Fruit fly (Drosophila melanogaster) whole organism, embryonic: ENCODE measurements around the gene CG10621.

Source experiments
- ATbp ChIP-seq: fragments of 200-800 bp; sonication (Bioruptor generic); optimal IDR thresholded peaks from 2 replicates; lab custom pipeline; 2017; ENCODE audit warnings: missing biosample characterization, mild to moderate bottlenecking, missing genetic modification characterization, missing genetic modification reagents
- Adf1 ChIP-seq: fragments of 200-800 bp; sonication (Bioruptor generic); IDR thresholded peaks from 2 replicates; pipeline ENCODE4 v1.3.6; 2022; ENCODE audit warnings: missing biosample characterization, missing genetic modification characterization
- Atf-2 ChIP-seq: fragments of 200-800 bp; sonication (Bioruptor generic); optimal IDR thresholded peaks from 2 replicates; lab custom pipeline; 2016; ENCODE audit warnings: missing biosample characterization, missing genetic modification characterization
- CG10543 ChIP-seq: fragments of 200-800 bp; sonication (Bioruptor generic); optimal IDR thresholded peaks from 3 replicates; lab custom pipeline; 2017; ENCODE audit warnings: missing biosample characterization, mild to moderate bottlenecking, missing genetic modification characterization, moderate library complexity
- CG11456 ChIP-seq: fragments of 200-800 bp; sonication (Bioruptor generic); IDR thresholded peaks from 3 replicates; pipeline ENCODE4 v1.3.6; 2022; ENCODE audit warnings: missing biosample characterization, missing genetic modification characterization
- CG11696 ChIP-seq: fragments of 200-800 bp; sonication (Bioruptor generic); IDR thresholded peaks from 2 replicates; pipeline ENCODE4 v1.3.6; 2022; ENCODE audit warnings: missing biosample characterization, missing genetic modification characterization
- CG13624 ChIP-seq: fragments of 200-800 bp; sonication (Bioruptor generic); optimal IDR thresholded peaks from 2 replicates; lab custom pipeline; 2016; ENCODE audit warnings: missing biosample characterization, missing genetic modification characterization
- CG13775 ChIP-seq: fragments of 200-800 bp; sonication (Bioruptor generic); optimal IDR thresholded peaks from 3 replicates; lab custom pipeline; 2017; ENCODE audit warnings: missing biosample characterization, mild to moderate bottlenecking, missing genetic modification characterization
- CG14710 ChIP-seq: fragments of 200-800 bp; sonication (Bioruptor generic); optimal IDR thresholded peaks from 3 replicates; lab custom pipeline; 2019; ENCODE audit warnings: missing biosample characterization, mild to moderate bottlenecking, missing genetic modification characterization, moderate library complexity
- CG14860 ChIP-seq: fragments of 200-800 bp; sonication (Bioruptor generic); IDR thresholded peaks from 3 replicates; pipeline ENCODE4 v1.3.6; 2022; ENCODE audit warnings: missing biosample characterization, missing genetic modification characterization; ENCODE audit not compliant: partially characterized antibody
- CG15011 ChIP-seq: fragments of 200-800 bp; sonication (Bioruptor generic); optimal IDR thresholded peaks from 3 replicates; lab custom pipeline; 2018; ENCODE audit warnings: missing biosample characterization, mild to moderate bottlenecking, missing genetic modification characterization
- CG16863 ChIP-seq: fragments of 200-800 bp; sonication (Bioruptor generic); optimal IDR thresholded peaks from 3 replicates; lab custom pipeline; 2016; ENCODE audit warnings: missing biosample characterization, missing genetic modification characterization
- CG17361 ChIP-seq: fragments of 200-800 bp; sonication (Bioruptor generic); IDR thresholded peaks from 3 replicates; pipeline ENCODE4 v1.3.6; 2022; ENCODE audit warnings: missing biosample characterization, missing genetic modification characterization
- CG17912 ChIP-seq: fragments of 200-800 bp; sonication (Bioruptor generic); optimal IDR thresholded peaks from 2 replicates; lab custom pipeline; 2018; ENCODE audit warnings: missing biosample characterization, mild to moderate bottlenecking, missing genetic modification characterization
- CG18011 ChIP-seq: fragments of 200-800 bp; sonication (Bioruptor generic); optimal IDR thresholded peaks from 2 replicates; lab custom pipeline; 2017; ENCODE audit warnings: missing biosample characterization, missing genetic modification characterization, mild to moderate bottlenecking, moderate library complexity, missing genotype
- CG18476 ChIP-seq: fragments of 200-800 bp; sonication (Bioruptor generic); optimal IDR thresholded peaks from 2 replicates; lab custom pipeline; 2016; ENCODE audit warnings: missing biosample characterization, mild to moderate bottlenecking, missing genetic modification characterization
- CG2202 ChIP-seq: fragments of 200-800 bp; sonication (Bioruptor generic); optimal IDR thresholded peaks from 2 replicates; lab custom pipeline; 2018; ENCODE audit warnings: missing biosample characterization, mild to moderate bottlenecking, missing genetic modification characterization
- CG2875 ChIP-seq: fragments of 200-800 bp; sonication (Bioruptor generic); optimal IDR thresholded peaks from 2 replicates; lab custom pipeline; 2017; ENCODE audit warnings: missing biosample characterization, mild to moderate bottlenecking, missing genetic modification characterization, missing genetic modification reagents
- CG30431 ChIP-seq: fragments of 200-800 bp; sonication (Bioruptor generic); optimal IDR thresholded peaks from 2 replicates; lab custom pipeline; 2017; ENCODE audit warnings: missing biosample characterization, missing genetic modification characterization
- CG3407 ChIP-seq: fragments of 200-800 bp; sonication (Bioruptor generic); optimal IDR thresholded peaks from 2 replicates; lab custom pipeline; 2018; ENCODE audit warnings: missing biosample characterization, mild to moderate bottlenecking, missing genetic modification characterization
- CG5245 ChIP-seq: fragments of 200-800 bp; sonication (Bioruptor generic); optimal IDR thresholded peaks from 3 replicates; lab custom pipeline; 2016; ENCODE audit warnings: missing biosample characterization, missing genetic modification characterization
- CG7372 ChIP-seq: fragments of 200-800 bp; sonication (Bioruptor generic); IDR thresholded peaks from 2 replicates; pipeline ENCODE4 v1.3.6; 2022; ENCODE audit warnings: missing biosample characterization, missing genetic modification characterization
- E2f1 ChIP-seq: fragments of 200-800 bp; sonication (Bioruptor generic); IDR thresholded peaks from 2 replicates; pipeline ENCODE4 v1.3.6; 2022; ENCODE audit warnings: missing biosample characterization, missing genetic modification characterization
- Hr51 ChIP-seq, 2 experiments: fragments of 200-800 bp; sonication (Bioruptor generic); optimal IDR thresholded peaks; 2 replicates in 1 of 2; 3 replicates in 1 of 2; lab custom pipeline; 2016 to 2018; ENCODE audit warnings: missing biosample characterization in 2 of 2, missing genetic modification characterization in 2 of 2, mild to moderate bottlenecking in 1 of 2, moderate library complexity in 1 of 2
- NC2α ChIP-seq: fragments of 200-800 bp; sonication (Bioruptor generic); optimal IDR thresholded peaks from 2 replicates; lab custom pipeline; 2016; ENCODE audit warnings: missing biosample characterization, missing genetic modification characterization
- Nf-YB ChIP-seq: fragments of 200-800 bp; sonication (Bioruptor generic); optimal IDR thresholded peaks from 3 replicates; lab custom pipeline; 2019; ENCODE audit warnings: missing biosample characterization, mild to moderate bottlenecking, missing genetic modification characterization, moderate library complexity
- Sin3A ChIP-seq: fragments of >200 bp; optimal IDR thresholded peaks from 2 replicates; lab custom pipeline; 2018
- Six4 ChIP-seq: fragments of 200-800 bp; sonication (Bioruptor generic); optimal IDR thresholded peaks from 2 replicates; lab custom pipeline; 2016; ENCODE audit warnings: missing biosample characterization, missing genetic modification characterization
- az2 ChIP-seq: fragments of 200-800 bp; sonication (Bioruptor generic); optimal IDR thresholded peaks from 3 replicates; lab custom pipeline; 2016; ENCODE audit warnings: missing biosample characterization, missing genetic modification characterization
- cato ChIP-seq: fragments of 200-800 bp; sonication (Bioruptor generic); optimal IDR thresholded peaks from 2 replicates; lab custom pipeline; 2016; ENCODE audit warnings: missing biosample characterization, missing genetic modification characterization, borderline replicate concordance
- chm ChIP-seq: fragments of 200-800 bp; sonication (Bioruptor generic); IDR thresholded peaks from 2 replicates; pipeline ENCODE4 v1.3.6; 2022; ENCODE audit warnings: missing biosample characterization, missing genetic modification characterization
- chn ChIP-seq: fragments of 200-800 bp; sonication (Bioruptor generic); optimal IDR thresholded peaks from 2 replicates; lab custom pipeline; 2016; ENCODE audit warnings: missing biosample characterization, missing genetic modification characterization
- corto ChIP-seq: fragments of 200-800 bp; sonication (Bioruptor generic); optimal IDR thresholded peaks from 2 replicates; lab custom pipeline; 2016; ENCODE audit warnings: missing biosample characterization, mild to moderate bottlenecking, missing genetic modification characterization, moderate library complexity
- dmrt11E ChIP-seq: fragments of 200-800 bp; sonication (Bioruptor generic); optimal IDR thresholded peaks from 3 replicates; lab custom pipeline; 2018; ENCODE audit warnings: missing biosample characterization, mild to moderate bottlenecking, missing genetic modification characterization, moderate library complexity
- ewg ChIP-seq: fragments of 200-800 bp; sonication (Bioruptor generic); optimal IDR thresholded peaks from 3 replicates; lab custom pipeline; 2017; ENCODE audit warnings: mild to moderate bottlenecking, missing biosample characterization, missing genetic modification reagents, missing genetic modification characterization
- fd64A ChIP-seq: fragments of 200-800 bp; sonication (Bioruptor generic); optimal IDR thresholded peaks from 3 replicates; lab custom pipeline; 2018; ENCODE audit warnings: missing biosample characterization, mild to moderate bottlenecking, missing genetic modification characterization
- fu2 ChIP-seq: fragments of 200-800 bp; sonication (Bioruptor generic); optimal IDR thresholded peaks from 2 replicates; lab custom pipeline; 2016; ENCODE audit warnings: missing biosample characterization, missing genetic modification characterization
- hb ChIP-seq: fragments of 200-800 bp; sonication (Bioruptor generic); IDR thresholded peaks from 3 replicates; pipeline ENCODE4 v1.3.6; 2022; ENCODE audit warnings: missing biosample characterization, missing genetic modification characterization; ENCODE audit not compliant: partially characterized antibody
- hkb ChIP-seq, 2 experiments: fragments of 200-800 bp in 1 of 2; fragments of >200 bp in 1 of 2; sonication (Bioruptor generic) in 1 of 2; IDR thresholded peaks in 1 of 2; optimal IDR thresholded peaks in 1 of 2; 2 replicates each; pipeline versions ENCODE4 v1.3.6 to Lab custom; 2017 to 2022; ENCODE audit warnings: missing biosample characterization in 1 of 2, missing genetic modification characterization in 1 of 2
- ind ChIP-seq: fragments of 200-800 bp; sonication (Bioruptor generic); optimal IDR thresholded peaks from 3 replicates; lab custom pipeline; 2016; ENCODE audit warnings: missing biosample characterization, missing genetic modification characterization
- jumu ChIP-seq: fragments of 200-800 bp; sonication (Bioruptor generic); optimal IDR thresholded peaks from 3 replicates; lab custom pipeline; 2016; ENCODE audit warnings: missing biosample characterization, missing genetic modification characterization
- maf-S ChIP-seq: fragments of 200-800 bp; sonication (Bioruptor generic); optimal IDR thresholded peaks from 2 replicates; lab custom pipeline; 2016; ENCODE audit warnings: missing biosample characterization, missing genetic modification characterization
- peb ChIP-seq: fragments of 200-800 bp; sonication (Bioruptor generic); IDR thresholded peaks from 2 replicates; pipeline ENCODE4 v1.3.6; 2022; ENCODE audit warnings: missing biosample characterization, missing genetic modification characterization
- phol ChIP-seq: fragments of 200-800 bp; sonication (Bioruptor generic); optimal IDR thresholded peaks from 3 replicates; lab custom pipeline; 2018; ENCODE audit warnings: missing biosample characterization, mild to moderate bottlenecking, missing genetic modification characterization, moderate library complexity
- row ChIP-seq: fragments of 200-800 bp; sonication (Bioruptor generic); IDR thresholded peaks from 3 replicates; pipeline ENCODE4 v1.3.6; 2022; ENCODE audit warnings: missing biosample characterization, missing genetic modification characterization
- sens ChIP-seq: fragments of 200-800 bp; sonication (Bioruptor generic); peaks from one replicate; lab custom pipeline; 2016; ENCODE audit warnings: missing biosample characterization, missing genetic modification characterization
- sens-2 ChIP-seq: fragments of 200-800 bp; sonication (Bioruptor generic); IDR thresholded peaks from 2 replicates; pipeline ENCODE4 v1.3.6; 2022; ENCODE audit warnings: missing biosample characterization, missing genetic modification characterization
- toy ChIP-seq: fragments of 200-800 bp; sonication (Bioruptor generic); IDR thresholded peaks from 2 replicates; pipeline ENCODE4 v1.3.6; 2022; ENCODE audit warnings: missing biosample characterization, missing genetic modification characterization
- unpg ChIP-seq: fragments of 200-800 bp; sonication (Bioruptor generic); optimal IDR thresholded peaks from 3 replicates; lab custom pipeline; 2018; ENCODE audit warnings: missing biosample characterization, mild to moderate bottlenecking, missing genetic modification characterization, moderate library complexity

The CG10621 gene

dm6 chr2L:18948065-18948723, 6.0 kb downstream of the CG10621 start (continued):
- TF ChIP-seq Atf-2 (GFP tag; lab: Kevin White, UChicago) (peak; percentile 39), CG30431 (GFP tag; lab: Kevin White, UChicago) (peak; percentile 66), ATbp (GFP tag; lab: Kevin White, UChicago) (peak; percentile 86), CG7372 (GFP tag; lab: Robert Waterston, UW) (0 out of 2 replicates have a peak, but pooled peaks have one; percentile 16), row (peak; percentile 80), CG18011 (GFP tag; lab: Kevin White, UChicago) (no peak), CG2875 (GFP tag; lab: Kevin White, UChicago) (peak; percentile 69), fu2 (GFP tag; lab: Kevin White, UChicago) (no peak), Adf1 (GFP tag; lab: Robert Waterston, UW) (no peak), Six4 (peak; percentile 64), unpg (GFP tag; lab: Kevin White, UChicago) (peak; percentile 81), Hr51 (GFP tag; optimal IDR thresholded peaks at IDR 0.05; lab: Kevin White, UChicago) (peak in 1 of 2 experiments; percentile 46), CG15011 (GFP tag; lab: Kevin White, UChicago) (no peak), CG3407 (GFP tag; lab: Kevin White, UChicago) (peak; percentile 82), cato (GFP tag; lab: Kevin White, UChicago) (peak; percentile 25), CG14710 (tag; lab: Kevin White, UChicago) (peak; percentile 74), CG10543 (GFP tag; lab: Kevin White, UChicago) (peak; percentile 41), Nf-YB (GFP tag; lab: Kevin White, UChicago) (peak; percentile 66), CG13624 (no peak), phol (tag; lab: Kevin White, UChicago) (peak; percentile 81), CG5245 (GFP tag; lab: Kevin White, UChicago) (peak; percentile 8), jumu (peak; percentile 18), CG11696 (GFP tag; lab: Robert Waterston, UW) (0 out of 2 replicates have a peak, but pooled peaks have one; percentile 22), toy (GFP tag; lab: Robert Waterston, UW) (no peak), sens-2 (GFP tag; lab: Robert Waterston, UW) (no peak), fd64A (GFP tag; lab: Kevin White, UChicago) (peak; percentile 2), CG16863 (GFP tag; lab: Kevin White, UChicago) (no peak), az2 (peak; percentile 81), corto (GFP tag; lab: Kevin White, UChicago) (peak; percentile 30), chn (GFP tag; lab: Kevin White, UChicago) (peak; percentile 25), dmrt11E (tag; lab: Kevin White, UChicago) (peak; percentile 87), CG17912 (GFP tag; lab: Kevin White, UChicago) (no peak), chm (GFP tag; lab: Robert Waterston, UW) (peak; percentile 53; the same call in 1 of the 2 replicates), CG17361 (GFP tag; lab: Robert Waterston, UW) (peak; percentile 82), hkb (optimal IDR thresholded peaks at IDR 0.05; lab: Kevin White, UChicago) (no peak), hkb (GFP tag; IDR thresholded peaks at IDR 0.05; lab: Robert Waterston, UW) (peak; percentile 69), CG14860 (GFP tag; lab: Robert Waterston, UW) (no peak), CG18476 (GFP tag; lab: Kevin White, UChicago) (peak; percentile 2), CG11456 (GFP tag; lab: Robert Waterston, UW) (no peak), hb (GFP tag; lab: Robert Waterston, UW) (no peak), sens (peak; percentile 94), ind (GFP tag; lab: Kevin White, UChicago) (peak; percentile 26), maf-S (GFP tag; lab: Kevin White, UChicago) (peak; percentile 16), E2f1 (GFP tag; lab: Robert Waterston, UW) (0 out of 2 replicates have a peak, but pooled peaks have one; percentile 24), ewg (peak; percentile 68), CG2202 (tag; lab: Kevin White, UChicago) (peak; percentile 85), Sin3A (lab: Kevin White, UChicago) (no peak), NC2α (GFP tag; lab: Kevin White, UChicago) (peak; percentile 12), CG13775 (GFP tag; lab: Kevin White, UChicago) (peak; percentile 67), peb (peak; percentile 48; the same call in 1 of the 2 replicates)
